Worm (Caenorhabditis elegans): Measurements from ENCODE around the gene Y46G5A.36.

Y46G5A.36 gene

DNA sequence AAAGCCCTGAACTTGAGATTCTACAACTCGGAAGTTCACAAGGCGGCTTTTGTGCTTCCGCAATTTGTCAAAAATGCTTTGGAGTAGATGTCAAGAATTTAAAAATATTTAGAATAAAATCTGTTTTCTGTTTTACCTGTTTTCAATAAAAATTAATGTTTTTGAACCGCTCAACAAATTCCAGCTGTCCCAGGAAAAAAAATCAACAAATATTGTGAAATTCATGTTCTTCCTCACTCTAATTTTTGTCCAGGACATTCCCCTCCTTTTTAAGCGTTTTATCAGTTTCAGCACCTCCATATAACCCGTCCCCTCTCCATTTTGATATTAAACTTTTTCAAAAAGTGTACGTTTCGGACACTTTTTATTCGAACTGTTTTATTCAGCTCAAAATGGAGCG is 12.8 kb upstream of the Y46G5A.36 start, which contains the start of gene Y46G5A.20:
Y46G5A.20 (plus strand) TSS at position 301 of the 400 bp plus-strand sequence.
- no peak for TF ChIP-seq lim-6 (tag; optimal IDR thresholded peaks at IDR 0.05)
- TF ChIP-seq hlh-30 (tag; optimal IDR thresholded peaks at IDR 0.05; ENCODE audit: insufficient read depth), result no peak
- TF ChIP-seq pat-9 (tag; optimal IDR thresholded peaks at IDR 0.05), result no peak
- no peak for TF ChIP-seq F13H6.1 (tag; optimal IDR thresholded peaks at IDR 0.05)
- TF ChIP-seq ceh-30 (tag; optimal IDR thresholded peaks at IDR 0.05), result no peak
- TF ChIP-seq ceh-48 (tag; optimal IDR thresholded peaks at IDR 0.05), result no peak
- no peak for TF ChIP-seq C08G9.2 (tag; optimal IDR thresholded peaks at IDR 0.05)
- no peak for TF ChIP-seq K09A11.1 (tag; optimal IDR thresholded peaks at IDR 0.05; ENCODE audit: insufficient read depth)
- no peak for TF ChIP-seq che-1 (tag; optimal IDR thresholded peaks at IDR 0.05)
- TF ChIP-seq hlh-13 (GFP tag; optimal IDR thresholded peaks at IDR 0.05), result no peak
- TF ChIP-seq pros-1 (tag; optimal IDR thresholded peaks at IDR 0.05), result no peak
- no peak for TF ChIP-seq ceh-18 (tag; optimal IDR thresholded peaks at IDR 0.05)
- no peak for TF ChIP-seq sdc-2 (tag; optimal IDR thresholded peaks at IDR 0.05)

DNA sequence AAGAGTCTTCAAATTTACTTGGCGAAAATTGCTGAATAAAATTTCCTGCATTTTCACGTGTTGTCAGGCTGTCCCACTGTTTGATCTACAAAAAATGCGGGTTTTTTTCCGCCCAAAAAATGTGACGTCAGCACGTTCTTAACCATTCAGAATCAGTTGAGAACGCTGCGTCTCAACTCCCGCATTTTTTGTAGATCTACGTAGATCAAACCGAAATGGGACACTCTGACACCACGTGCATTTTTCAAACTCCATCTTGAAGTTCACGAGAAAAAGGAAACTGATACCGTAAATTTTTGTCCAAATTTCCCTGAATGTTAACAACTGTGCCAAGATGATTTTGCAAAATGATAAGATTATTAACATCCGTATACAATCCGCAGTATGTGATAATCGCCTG is 10.2 kb upstream of the Y46G5A.36 start:
- no peak for TF ChIP-seq ztf-16 (tag; optimal IDR thresholded peaks at IDR 0.05)

DNA sequence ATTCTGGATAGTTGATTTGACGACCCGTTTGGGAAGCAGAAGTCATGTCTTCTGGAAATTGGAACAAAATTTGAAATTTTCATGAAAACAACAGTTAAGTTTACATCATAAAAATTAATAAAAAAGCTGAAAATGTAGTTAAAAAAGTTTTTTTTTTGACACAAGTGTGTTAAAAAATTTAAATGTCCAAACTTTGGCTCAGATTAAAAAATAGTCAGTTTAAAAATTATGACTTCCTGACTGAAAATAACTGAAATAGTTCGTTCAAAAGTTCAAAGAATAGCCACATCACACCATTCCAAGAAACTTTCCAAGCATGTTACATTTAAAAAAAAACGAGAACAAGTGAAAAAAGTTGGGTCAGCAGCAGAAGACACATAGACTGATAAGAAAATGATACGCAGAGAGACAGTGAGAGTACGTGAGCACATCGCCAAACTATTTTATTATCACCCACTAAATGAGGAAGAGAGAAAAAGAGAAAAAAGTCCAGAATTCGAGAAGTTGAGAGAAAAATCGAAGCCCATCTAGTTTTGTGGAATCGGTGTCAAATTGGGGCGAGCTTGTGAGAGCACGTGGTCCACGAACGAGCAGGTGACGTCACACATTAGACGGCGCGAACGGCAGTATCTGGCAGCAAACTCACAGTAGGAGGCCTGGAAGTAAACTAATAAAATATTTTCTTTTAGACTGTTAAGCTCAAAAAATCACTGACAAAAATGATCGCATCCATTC is 6.9 kb upstream of the Y46G5A.36 start, which contains the start of gene acl-7:
acl-7 (minus strand) TSS at position 51 of the 735 bp plus-strand sequence.
- peak; percentile 44 for TF ChIP-seq elt-2 (tag; optimal IDR thresholded peaks at IDR 0.05)
- no peak for TF ChIP-seq dmd-4 (tag; optimal IDR thresholded peaks at IDR 0.05; ENCODE audit: borderline replicate concordance)

DNA sequence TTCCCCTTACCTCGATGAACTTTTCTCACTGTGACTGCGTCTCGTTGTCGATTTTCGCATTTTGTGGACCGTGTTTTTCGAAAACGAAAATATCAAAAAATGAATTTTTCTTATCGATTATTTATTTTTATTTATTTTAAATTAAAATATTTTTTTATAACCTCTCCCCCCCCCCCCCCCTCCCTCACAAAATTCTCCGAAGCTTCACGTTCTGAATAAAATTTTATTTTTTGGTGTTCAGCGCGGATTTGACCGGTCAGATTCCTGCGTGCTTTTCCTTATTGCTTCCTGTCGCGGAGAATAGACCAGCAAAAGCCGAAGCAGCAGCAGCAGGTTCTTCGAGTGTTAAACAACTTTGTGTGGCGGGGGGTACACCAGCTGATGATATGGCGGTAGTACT is 5.0 kb upstream of the Y46G5A.36 start, which contains the start of gene Y46G5A.22:
Y46G5A.22 (minus strand) TSS at position 101 of the 400 bp plus-strand sequence.
- TF ChIP-seq tbx-7 (tag; optimal IDR thresholded peaks at IDR 0.05) (no peak), elt-2 (tag; optimal IDR thresholded peaks at IDR 0.05) (no peak), sox-4 (tag; optimal IDR thresholded peaks at IDR 0.05) (no peak), pha-4 (tag; optimal IDR thresholded peaks at IDR 0.05) (no peak), ceh-2 (tag; optimal IDR thresholded peaks at IDR 0.05) (no peak), che-1 (tag; optimal IDR thresholded peaks at IDR 0.05) (no peak), F13H6.1 (tag; optimal IDR thresholded peaks at IDR 0.05) (no peak)

DNA sequence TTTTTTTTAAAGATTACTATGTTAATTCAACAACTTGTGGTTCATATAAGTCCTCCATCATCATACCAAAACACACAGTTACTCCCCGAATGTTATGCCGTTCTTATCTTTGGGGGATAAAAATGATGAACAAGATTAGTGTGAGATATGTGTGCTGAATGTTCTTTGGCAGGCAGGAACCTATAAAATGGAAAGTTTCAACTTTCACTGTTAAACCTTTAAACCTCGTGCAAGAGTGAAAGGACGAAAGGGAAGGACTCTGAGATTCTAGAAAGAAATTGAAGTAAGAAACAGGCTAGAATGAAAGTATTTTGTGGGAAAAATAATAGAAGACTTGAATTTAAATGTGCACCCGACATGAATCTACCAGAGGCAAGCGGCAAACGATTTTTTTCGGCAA is 3.5 kb upstream of the Y46G5A.36 start:
- no peak for TF ChIP-seq che-1 (tag; optimal IDR thresholded peaks at IDR 0.05)
- TF ChIP-seq ceh-18 (tag; optimal IDR thresholded peaks at IDR 0.05), result no peak
- no peak for TF ChIP-seq pha-2 (tag; optimal IDR thresholded peaks at IDR 0.05)
- TF ChIP-seq fax-1 (tag; optimal IDR thresholded peaks at IDR 0.05), result no peak
- TF ChIP-seq hlh-30 (tag; optimal IDR thresholded peaks at IDR 0.05; ENCODE audit: insufficient read depth), result no peak
- TF ChIP-seq ceh-30 (tag; optimal IDR thresholded peaks at IDR 0.05), result no peak
- no peak for TF ChIP-seq ref-2 (tag; optimal IDR thresholded peaks at IDR 0.05)
- no peak for TF ChIP-seq dve-1 (tag; optimal IDR thresholded peaks at IDR 0.05)
- no peak for TF ChIP-seq ceh-31 (tag; optimal IDR thresholded peaks at IDR 0.05)
- no peak for TF ChIP-seq pax-1 (tag; optimal IDR thresholded peaks at IDR 0.05)
- TF ChIP-seq ceh-22 (tag; optimal IDR thresholded peaks at IDR 0.05), result no peak
- no peak for TF ChIP-seq C38D4.7 (GFP tag; optimal IDR thresholded peaks at IDR 0.05)
- no peak for TF ChIP-seq npax-4 (tag; optimal IDR thresholded peaks at IDR 0.05)
- no peak for TF ChIP-seq madf-2 (tag; optimal IDR thresholded peaks at IDR 0.05)
- TF ChIP-seq F13H6.1 (tag; optimal IDR thresholded peaks at IDR 0.05), result no peak

DNA sequence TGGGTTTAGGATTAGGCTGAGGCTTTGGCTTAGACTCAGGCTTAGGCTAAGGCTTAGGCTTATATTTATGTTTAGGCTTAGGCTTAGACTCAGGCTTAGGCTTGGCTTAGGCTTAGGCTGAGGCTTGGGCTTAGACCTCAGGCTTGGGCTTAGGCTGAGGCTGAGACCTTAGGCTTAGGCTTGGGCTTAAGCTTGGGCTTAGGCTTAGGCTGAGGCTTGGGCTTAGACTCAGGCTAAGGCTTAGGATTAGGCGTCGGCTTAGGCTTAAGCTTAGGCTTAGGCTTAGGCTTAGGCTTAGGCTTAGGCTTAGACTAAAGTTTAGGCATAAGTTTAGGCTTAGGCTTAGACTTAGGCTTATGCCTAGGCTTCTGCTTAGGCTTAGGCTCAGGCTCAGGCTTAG is 984 bp downstream of the Y46G5A.36 start:
- peak; percentile 71 for TF ChIP-seq hlh-6 (tag; optimal IDR thresholded peaks at IDR 0.05)
- no peak for TF ChIP-seq eyg-1 (tag; optimal IDR thresholded peaks at IDR 0.05)
- no peak for TF ChIP-seq hlh-13 (GFP tag; optimal IDR thresholded peaks at IDR 0.05)
- TF ChIP-seq Y22D7AL.16 (tag; optimal IDR thresholded peaks at IDR 0.05), result no peak
- TF ChIP-seq sox-2 (GFP tag; IDR thresholded peaks at IDR 0.05), result no peak
- no peak for TF ChIP-seq ceh-30 (tag; optimal IDR thresholded peaks at IDR 0.05)
- TF ChIP-seq ref-2 (tag; optimal IDR thresholded peaks at IDR 0.05), result no peak
- no peak for TF ChIP-seq lim-6 (tag; optimal IDR thresholded peaks at IDR 0.05)
- no peak for TF ChIP-seq pros-1 (tag; optimal IDR thresholded peaks at IDR 0.05)
- TF ChIP-seq madf-2 (tag; optimal IDR thresholded peaks at IDR 0.05), result no peak
- TF ChIP-seq unc-3 (GFP tag; conservative IDR thresholded peaks at IDR 0.05), result no peak
- no peak for TF ChIP-seq unc-3 (tag; optimal IDR thresholded peaks at IDR 0.05)
- TF ChIP-seq ceh-19 (GFP tag; optimal IDR thresholded peaks at IDR 0.05), result no peak
- no peak for TF ChIP-seq pha-2 (tag; optimal IDR thresholded peaks at IDR 0.05)
- TF ChIP-seq ttx-3 (tag; optimal IDR thresholded peaks at IDR 0.05), result no peak
- no peak for TF ChIP-seq fax-1 (tag; optimal IDR thresholded peaks at IDR 0.05)
- TF ChIP-seq hlh-8 (tag; optimal IDR thresholded peaks at IDR 0.05), result no peak
- no peak for TF ChIP-seq hlh-30 (tag; optimal IDR thresholded peaks at IDR 0.05; ENCODE audit: insufficient read depth)
- no peak for TF ChIP-seq pat-9 (tag; optimal IDR thresholded peaks at IDR 0.05)
- TF ChIP-seq unc-86 (tag; optimal IDR thresholded peaks at IDR 0.05), result no peak
- TF ChIP-seq dve-1 (tag; optimal IDR thresholded peaks at IDR 0.05), result peak; percentile 96
- TF ChIP-seq sox-4 (tag; optimal IDR thresholded peaks at IDR 0.05), result peak; percentile 10
